Worm (Caenorhabditis elegans) whole organism, young adult: Measurements from ENCODE around the gene lin-18.

Source experiments
- B0019.2 ChIP-seq: fragments of 200-800 bp; sonication (Bioruptor generic); conservative IDR thresholded peaks from 2 replicates; pipeline ENCODE4 v1.3.6; 2022; ENCODE audit warnings: missing genetic modification reagents, missing genetic modification characterization, missing compliant biosample characterization
- B0035.1 ChIP-seq: sonication (generic microtip); optimal IDR thresholded peaks from 2 replicates; lab custom pipeline; 2016; ENCODE audit warnings: missing genetic modification characterization, mild to moderate bottlenecking, missing compliant biosample characterization, missing genotype, missing genetic modification reagents
- C17E4.6 ChIP-seq: fragments of 200-800 bp; sonication (Bioruptor generic); IDR thresholded peaks from 2 replicates; pipeline ENCODE4 v1.3.6; 2022; ENCODE audit warnings: missing genetic modification reagents, missing genetic modification characterization, missing compliant biosample characterization
- D2030.7 ChIP-seq: fragments of 200-800 bp; sonication (Bioruptor generic); IDR thresholded peaks from 2 replicates; pipeline ENCODE4 v1.3.6; 2022; ENCODE audit warnings: missing genetic modification reagents, missing genetic modification characterization, missing compliant biosample characterization
- F10E7.11 ChIP-seq: sonication (generic microtip); optimal IDR thresholded peaks from 2 replicates; lab custom pipeline; 2017; ENCODE audit warnings: mild to moderate bottlenecking, missing genetic modification characterization, moderate library complexity, missing compliant biosample characterization
- F33H1.4 ChIP-seq: fragments of 200-800 bp; sonication (Bioruptor generic); IDR thresholded peaks from 2 replicates; pipeline ENCODE4 v1.3.6; 2022; ENCODE audit warnings: missing genetic modification reagents, missing genetic modification characterization, missing compliant biosample characterization
- F37B4.10 ChIP-seq: fragments of 200-800 bp; sonication (Bioruptor generic); IDR thresholded peaks from 2 replicates; pipeline ENCODE4 v1.3.6; 2022; ENCODE audit warnings: missing genetic modification characterization, missing compliant biosample characterization
- F55B11.4 ChIP-seq: sonication (generic microtip); optimal IDR thresholded peaks from 2 replicates; lab custom pipeline; 2016; ENCODE audit warnings: missing compliant biosample characterization, missing genetic modification characterization, borderline replicate concordance; ENCODE audit not compliant: insufficient read depth
- F57C9.4 ChIP-seq: sonication (generic microtip); optimal IDR thresholded peaks from 2 replicates; lab custom pipeline; 2017; ENCODE audit warnings: mild to moderate bottlenecking, missing genetic modification characterization, missing compliant biosample characterization
- T07F8.4 ChIP-seq: sonication (generic microtip); optimal IDR thresholded peaks from 2 replicates; lab custom pipeline; 2016; ENCODE audit warnings: mild to moderate bottlenecking, missing genetic modification characterization, moderate library complexity, missing compliant biosample characterization
- T26A5.8 ChIP-seq: sonication (generic microtip); optimal IDR thresholded peaks from 2 replicates; lab custom pipeline; 2016; ENCODE audit warnings: missing genetic modification characterization, missing compliant biosample characterization
- Y53F4B.3 ChIP-seq: fragments of 200-800 bp; sonication (Bioruptor generic); IDR thresholded peaks from 2 replicates; pipeline ENCODE4 v1.3.6; 2022; ENCODE audit warnings: missing genetic modification reagents, missing genetic modification characterization, missing compliant biosample characterization
- Y53G8AR.9 ChIP-seq: fragments of 200-800 bp; sonication (Bioruptor generic); conservative IDR thresholded peaks from 2 replicates; pipeline ENCODE4 v1.3.6; 2022; ENCODE audit warnings: missing genetic modification reagents, missing genetic modification characterization, missing compliant biosample characterization
- Y56A3A.18 ChIP-seq: fragments of 200-800 bp; sonication (Bioruptor generic); IDR thresholded peaks from 2 replicates; pipeline ENCODE4 v1.3.6; 2022; ENCODE audit warnings: missing genetic modification reagents, missing genetic modification characterization, missing compliant biosample characterization
- Y67H2A.10 ChIP-seq: fragments of 200-800 bp; sonication (Bioruptor generic); conservative IDR thresholded peaks from 2 replicates; pipeline ENCODE4 v1.3.6; 2022; ENCODE audit warnings: missing genetic modification reagents, missing genetic modification characterization, missing compliant biosample characterization
- Y95B8A.8 ChIP-seq: fragments of 200-800 bp; sonication (Bioruptor generic); IDR thresholded peaks from 2 replicates; pipeline ENCODE4 v1.3.6; 2022; ENCODE audit warnings: missing genetic modification reagents, missing genetic modification characterization, missing compliant biosample characterization
- ama-1 ChIP-seq, 3 experiments: fragments of 150-350 bp in 1 of 3; sonication (generic microtip) in 2 of 3; optimal IDR thresholded peaks; 2 replicates each; lab custom pipeline; 2014 to 2018; ENCODE audit warnings: missing biosample characterization in 2 of 3, missing genetic modification characterization in 2 of 3, missing genetic modification reagents in 2 of 3
- atf-7 ChIP-seq: sonication (generic microtip); optimal IDR thresholded peaks from 2 replicates; lab custom pipeline; 2017; ENCODE audit warnings: mild to moderate bottlenecking, missing genetic modification characterization, missing compliant biosample characterization
- attf-3 ChIP-seq: fragments of 200-800 bp; sonication (Bioruptor generic); conservative IDR thresholded peaks from 2 replicates; pipeline ENCODE4 v1.3.6; 2022; ENCODE audit warnings: missing genetic modification reagents, missing genetic modification characterization, missing compliant biosample characterization
- bed-1 ChIP-seq: fragments of 200-800 bp; sonication (Bioruptor generic); IDR thresholded peaks from 2 replicates; pipeline ENCODE4 v1.3.6; 2022; ENCODE audit warnings: missing genetic modification reagents, missing genetic modification characterization, missing compliant biosample characterization
- bed-2 ChIP-seq: fragments of 200-800 bp; sonication (Bioruptor generic); IDR thresholded peaks from 2 replicates; pipeline ENCODE4 v1.3.6; 2022; ENCODE audit warnings: missing genetic modification reagents, missing genetic modification characterization, missing compliant biosample characterization
- ccch-3 ChIP-seq: fragments of 200-800 bp; sonication (Bioruptor generic); optimal IDR thresholded peaks from 2 replicates; lab custom pipeline; 2018; ENCODE audit warnings: mild to moderate bottlenecking, missing genetic modification characterization, missing compliant biosample characterization
- ceh-79 ChIP-seq: sonication (generic microtip); optimal IDR thresholded peaks from 2 replicates; lab custom pipeline; 2017; ENCODE audit warnings: mild to moderate bottlenecking, missing genetic modification characterization, missing compliant biosample characterization
- die-1 ChIP-seq: sonication (generic microtip); optimal IDR thresholded peaks from 2 replicates; lab custom pipeline; 2016; ENCODE audit warnings: missing genotype, mild to moderate bottlenecking, missing genetic modification characterization, missing compliant biosample characterization
- egl-18 ChIP-seq: fragments of 200-800 bp; sonication (Bioruptor generic); IDR thresholded peaks from 2 replicates; pipeline ENCODE4 v1.3.6; 2022; ENCODE audit warnings: missing genetic modification reagents, missing genetic modification characterization, missing compliant biosample characterization
- egl-44 ChIP-seq: fragments of 200-800 bp; sonication (Bioruptor generic); IDR thresholded peaks from 2 replicates; pipeline ENCODE4 v1.3.6; 2022; ENCODE audit warnings: missing genetic modification reagents, missing genetic modification characterization, missing compliant biosample characterization
- egrh-3 ChIP-seq: fragments of 200-800 bp; sonication (Bioruptor generic); IDR thresholded peaks from 2 replicates; pipeline ENCODE4 v1.3.6; 2022; ENCODE audit warnings: missing genetic modification reagents, missing genetic modification characterization, missing compliant biosample characterization
- gei-17 ChIP-seq: fragments of 200-800 bp; sonication (Bioruptor generic); optimal IDR thresholded peaks from 2 replicates; lab custom pipeline; 2018; ENCODE audit warnings: mild to moderate bottlenecking, missing genetic modification characterization, missing compliant biosample characterization
- him-1 ChIP-seq: sonication (generic microtip); optimal IDR thresholded peaks from 2 replicates; lab custom pipeline; 2016; ENCODE audit warnings: missing genotype, missing genetic modification reagents, missing genetic modification characterization, missing compliant biosample characterization
- hlh-12 ChIP-seq: sonication (generic microtip); optimal IDR thresholded peaks from 2 replicates; lab custom pipeline; 2016; ENCODE audit warnings: missing genetic modification characterization, missing compliant biosample characterization
- hlh-26 ChIP-seq: fragments of 200-800 bp; sonication (Bioruptor generic); conservative IDR thresholded peaks from 2 replicates; pipeline ENCODE4 v1.3.6; 2022; ENCODE audit warnings: missing genetic modification reagents, missing genetic modification characterization, missing compliant biosample characterization
- hmg-1.2 ChIP-seq: fragments of 200-800 bp; sonication (Bioruptor generic); IDR thresholded peaks from 2 replicates; pipeline ENCODE4 v1.3.6; 2022; ENCODE audit warnings: missing genetic modification reagents, missing genetic modification characterization, missing compliant biosample characterization
- hsf-1 ChIP-seq: fragments of 200-800 bp; sonication (Bioruptor generic); IDR thresholded peaks from 2 replicates; pipeline ENCODE4 v1.3.6; 2022; ENCODE audit warnings: missing genetic modification reagents, missing genetic modification characterization, missing compliant biosample characterization
- let-607 ChIP-seq, 2 experiments: fragments of 200-800 bp in 1 of 2; sonication (Bioruptor generic) in 1 of 2; sonication (generic microtip) in 1 of 2; optimal IDR thresholded peaks; 2 replicates each; lab custom pipeline; 2016 to 2018; ENCODE audit warnings: mild to moderate bottlenecking in 2 of 2, missing compliant biosample characterization in 2 of 2, missing genetic modification characterization in 2 of 2, moderate library complexity in 2 of 2, missing genotype in 1 of 2
- lin-54 ChIP-seq: fragments of 200-800 bp; sonication (Bioruptor generic); optimal IDR thresholded peaks from 2 replicates; lab custom pipeline; 2018; ENCODE audit warnings: mild to moderate bottlenecking, missing genetic modification characterization, missing compliant biosample characterization
- madf-6 ChIP-seq: fragments of 200-800 bp; sonication (Bioruptor generic); IDR thresholded peaks from 2 replicates; pipeline ENCODE4 v1.3.6; 2022; ENCODE audit warnings: missing genetic modification reagents, missing genetic modification characterization, missing compliant biosample characterization
- mxl-1 ChIP-seq: sonication (generic microtip); optimal IDR thresholded peaks from 2 replicates; lab custom pipeline; 2016; ENCODE audit warnings: missing genetic modification characterization, missing compliant biosample characterization
- nfya-1 ChIP-seq: sonication (generic microtip); optimal IDR thresholded peaks from 2 replicates; lab custom pipeline; 2017; ENCODE audit warnings: antibody characterized with exemption, missing compliant biosample characterization, missing genetic modification characterization, borderline replicate concordance; ENCODE audit not compliant: insufficient read depth
- nfyb-1 ChIP-seq: fragments of 200-800 bp; sonication (Bioruptor generic); IDR thresholded peaks from 2 replicates; pipeline ENCODE4 v1.3.6; 2022; ENCODE audit warnings: missing genetic modification reagents, missing genetic modification characterization, missing compliant biosample characterization
- nhr-120 ChIP-seq: fragments of 200-800 bp; sonication (Bioruptor generic); IDR thresholded peaks from 2 replicates; pipeline ENCODE4 v1.3.6; 2022; ENCODE audit warnings: missing genetic modification characterization, missing compliant biosample characterization
- rec-8 ChIP-seq, 2 experiments: sonication (generic microtip); optimal IDR thresholded peaks; 2 replicates each; lab custom pipeline; 2016; ENCODE audit warnings: mild to moderate bottlenecking in 2 of 2, missing genetic modification characterization in 2 of 2, missing genetic modification reagents in 2 of 2, missing genotype in 2 of 2, missing biosample characterization in 1 of 2, missing compliant biosample characterization in 1 of 2, moderate library complexity in 1 of 2
- repo-1 ChIP-seq: sonication (generic microtip); optimal IDR thresholded peaks from 2 replicates; lab custom pipeline; 2017; ENCODE audit warnings: mild to moderate bottlenecking, missing genetic modification characterization, missing compliant biosample characterization
- snpc-3.4 ChIP-seq: sonication (generic microtip); optimal IDR thresholded peaks from 2 replicates; lab custom pipeline; 2017; ENCODE audit warnings: missing genetic modification characterization, mild to moderate bottlenecking, missing compliant biosample characterization, antibody characterized with exemption, moderate library complexity, missing genotype, missing genetic modification reagents
- somi-1 ChIP-seq: fragments of 200-800 bp; sonication (Bioruptor generic); optimal IDR thresholded peaks from 2 replicates; lab custom pipeline; 2018; ENCODE audit warnings: mild to moderate bottlenecking, missing genetic modification characterization, missing compliant biosample characterization
- sptf-2 ChIP-seq: fragments of 200-800 bp; sonication (Bioruptor generic); optimal IDR thresholded peaks from 2 replicates; lab custom pipeline; 2018; ENCODE audit warnings: mild to moderate bottlenecking, missing genetic modification characterization, missing compliant biosample characterization
- ztf-25 ChIP-seq: fragments of 200-800 bp; sonication (Bioruptor generic); IDR thresholded peaks from 2 replicates; pipeline ENCODE4 v1.3.6; 2022; ENCODE audit warnings: missing genetic modification reagents, missing genetic modification characterization, missing compliant biosample characterization
- ztf-26 ChIP-seq: sonication (generic microtip); optimal IDR thresholded peaks from 2 replicates; lab custom pipeline; 2017; ENCODE audit warnings: missing genetic modification characterization, missing compliant biosample characterization
- ztf-3 ChIP-seq: fragments of 200-800 bp; sonication (Bioruptor generic); optimal IDR thresholded peaks from 2 replicates; lab custom pipeline; 2018; ENCODE audit warnings: mild to moderate bottlenecking, missing genetic modification characterization, missing compliant biosample characterization
- ztf-6 ChIP-seq: fragments of 200-800 bp; sonication (Bioruptor generic); IDR thresholded peaks from 2 replicates; pipeline ENCODE4 v1.3.6; 2022; ENCODE audit warnings: missing genetic modification reagents, missing genetic modification characterization, missing compliant biosample characterization

The lin-18 gene

DNA sequence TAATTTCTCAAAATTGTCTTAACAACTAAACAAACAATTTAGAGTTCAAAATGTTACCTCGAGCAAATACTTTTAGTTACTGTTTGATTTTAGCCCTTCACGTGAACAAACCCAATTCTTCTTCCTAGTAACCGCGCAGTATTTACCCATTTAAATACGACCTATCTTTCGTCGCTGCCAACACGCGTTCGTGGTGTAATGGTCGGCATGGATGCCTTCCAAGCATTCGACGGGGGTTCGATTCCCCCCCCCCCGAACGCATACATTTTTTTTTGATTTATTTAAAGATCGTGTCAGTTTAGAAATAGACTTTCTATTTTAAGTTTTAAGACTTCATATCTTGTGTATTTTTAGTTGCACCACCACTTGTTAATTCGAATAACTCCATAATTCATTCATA, 36.1 kb downstream of the lin-18 start (continued):
- TF ChIP-seq egl-44 (GFP tag; lab: Robert Waterston, UW) (0 out of 2 replicates have a peak, but pooled peaks have one; percentile 43), bed-1 (GFP tag; lab: Robert Waterston, UW) (no peak), B0035.1 (tag; lab: Kevin White, UChicago) (no peak), egrh-3 (GFP tag; lab: Robert Waterston, UW) (no peak), Y95B8A.8 (GFP tag; lab: Robert Waterston, UW) (no peak), mxl-1 (tag; lab: Kevin White, UChicago) (peak; percentile 8), gei-17 (GFP tag; lab: Kevin White, UChicago) (no peak), attf-3 (GFP tag; lab: Robert Waterston, UW) (no peak), Y53F4B.3 (GFP tag; lab: Robert Waterston, UW) (no peak), atf-7 (tag; lab: Kevin White, UChicago) (no peak), F37B4.10 (GFP tag; lab: Robert Waterston, UW) (no peak), hsf-1 (no peak), hlh-26 (GFP tag; lab: Robert Waterston, UW) (no peak), somi-1 (GFP tag; lab: Kevin White, UChicago) (peak; percentile 18), ceh-79 (no peak), nfya-1 (tag; lab: Kevin White, UChicago) (no peak), nhr-120 (GFP tag; lab: Robert Waterston, UW) (no peak), T26A5.8 (tag; lab: Kevin White, UChicago) (no peak), snpc-3.4 (peak; percentile 22), Y56A3A.18 (no peak), ccch-3 (GFP tag; lab: Kevin White, UChicago) (no peak), let-607 (tag; optimal IDR thresholded peaks at IDR 0.05; lab: Kevin White, UChicago) (no peak), bed-2 (GFP tag; lab: Robert Waterston, UW) (no peak), ztf-6 (GFP tag; lab: Robert Waterston, UW) (no peak), him-1 (tag; lab: Kevin White, UChicago) (no peak), F33H1.4 (no peak), ama-1 (optimal IDR thresholded peaks at IDR 0.05; lab: Kevin White, UChicago) (no peak), ama-1 (GFP tag; optimal IDR thresholded peaks at IDR 0.05; lab: Kevin White, UChicago) (peak in 1 of 2 experiments; percentile 12), T07F8.4 (tag; lab: Kevin White, UChicago) (no peak), B0019.2 (GFP tag; lab: Robert Waterston, UW) (no peak), Y53G8AR.9 (GFP tag; lab: Robert Waterston, UW) (no peak), rec-8 (tag; optimal IDR thresholded peaks at IDR 0.05; lab: Kevin White, UChicago) (peak in 1 of 2 experiments; percentile 12), hlh-12 (tag; lab: Kevin White, UChicago) (no peak), repo-1 (tag; lab: Kevin White, UChicago) (no peak), die-1 (tag; lab: Kevin White, UChicago) (peak; percentile 71), madf-6 (GFP tag; lab: Robert Waterston, UW) (no peak), F57C9.4 (tag; lab: Kevin White, UChicago) (no peak), sptf-2 (GFP tag; lab: Kevin White, UChicago) (no peak), lin-54 (no peak), egl-18 (no peak), hmg-1.2 (peak; percentile 59; the same call in 1 of the 2 replicates), Y67H2A.10 (no peak), C17E4.6 (GFP tag; lab: Robert Waterston, UW) (no peak), F10E7.11 (tag; lab: Kevin White, UChicago) (no peak), ztf-26 (tag; lab: Kevin White, UChicago) (no peak), ztf-25 (0 out of 2 replicates have a peak, but pooled peaks have one; percentile 55), ztf-3 (no peak), nfyb-1 (GFP tag; lab: Robert Waterston, UW) (peak; percentile 62; the same call in 1 of the 2 replicates), D2030.7 (no peak), F55B11.4 (tag; lab: Kevin White, UChicago) (no peak)
